Worm (Caenorhabditis elegans): ENCODE results near the gene unc-18.

unc-18 gene

ce11 chrX:7715463-7715862, 32.8 kb downstream of the unc-18 start:
- TF ChIP-seq flh-1 (GFP tag; optimal IDR thresholded peaks at IDR 0.05) = no peak
- no peak for TF ChIP-seq lin-32 (GFP tag; optimal IDR thresholded peaks at IDR 0.05)
- no peak for TF ChIP-seq ceh-39 (tag; optimal IDR thresholded peaks at IDR 0.05)
- peak; percentile 91 for TF ChIP-seq unc-62 (GFP tag; optimal IDR thresholded peaks at IDR 0.05)
- TF ChIP-seq lsy-2 (tag; optimal IDR thresholded peaks at IDR 0.05) = no peak
- no peak for TF ChIP-seq elt-3 (tag; optimal IDR thresholded peaks at IDR 0.05)
- TF ChIP-seq snpc-4 (tag; optimal IDR thresholded peaks at IDR 0.05) = no peak
- TF ChIP-seq elt-1 (tag; optimal IDR thresholded peaks at IDR 0.05; ENCODE audit: borderline replicate concordance, insufficient read depth) = no peak
- TF ChIP-seq lin-13 (tag; optimal IDR thresholded peaks at IDR 0.05) = no peak
- peak; percentile 22 for TF ChIP-seq mab-5 (tag; optimal IDR thresholded peaks at IDR 0.05)
- peak; percentile 69 for TF ChIP-seq unc-120 (tag; optimal IDR thresholded peaks at IDR 0.05; ENCODE audit: poor library complexity, severe bottlenecking)
- no peak for TF ChIP-seq mep-1 (tag; optimal IDR thresholded peaks at IDR 0.05)
- peak; percentile 82 for TF ChIP-seq hlh-1 (tag; optimal IDR thresholded peaks at IDR 0.05)
- TF ChIP-seq cnd-1 (tag; optimal IDR thresholded peaks at IDR 0.05) = no peak
- no peak for TF ChIP-seq bed-3 (GFP tag; optimal IDR thresholded peaks at IDR 0.05)

- no peak for TF ChIP-seq mab-5 (tag; optimal IDR thresholded peaks at IDR 0.05)
- TF ChIP-seq nhr-237 (tag; optimal IDR thresholded peaks at IDR 0.05) = no peak
- TF ChIP-seq hlh-1 (tag; optimal IDR thresholded peaks at IDR 0.05) = no peak
- no peak for TF ChIP-seq tbx-8 (GFP tag; optimal IDR thresholded peaks at IDR 0.05)
- TF ChIP-seq nhr-76 (tag; optimal IDR thresholded peaks at IDR 0.05) = no peak
- no peak for TF ChIP-seq lsy-2 (tag; optimal IDR thresholded peaks at IDR 0.05)
Measured at ce11 chrX:7718972-7719371, 36.3 kb downstream of the unc-18 start, which contains the start of gene K09F5.6. Gene K09F5.6, plus strand, starts transcription at chrX:7719272.

ce11 chrX:7720565-7720964, 37.9 kb downstream of the unc-18 start:
- TF ChIP-seq cnd-1 (tag; optimal IDR thresholded peaks at IDR 0.05) (no peak), hlh-1 (tag; optimal IDR thresholded peaks at IDR 0.05) (no peak), nhr-28 (tag; optimal IDR thresholded peaks at IDR 0.05) (no peak), ceh-39 (tag; optimal IDR thresholded peaks at IDR 0.05) (no peak), tbx-8 (GFP tag; optimal IDR thresholded peaks at IDR 0.05) (no peak), elt-3 (tag; optimal IDR thresholded peaks at IDR 0.05) (no peak), mep-1 (tag; optimal IDR thresholded peaks at IDR 0.05) (no peak), lsy-2 (tag; optimal IDR thresholded peaks at IDR 0.05) (no peak), mab-5 (tag; optimal IDR thresholded peaks at IDR 0.05) (no peak), bed-3 (GFP tag; optimal IDR thresholded peaks at IDR 0.05) (no peak)

ce11 chrX:7724099-7724498, 41.4 kb downstream of the unc-18 start:
- no peak for TF ChIP-seq nhr-2 (tag; optimal IDR thresholded peaks at IDR 0.05)
- TF ChIP-seq sem-2 (GFP tag; optimal IDR thresholded peaks at IDR 0.05) = no peak
- TF ChIP-seq tbx-8 (GFP tag; optimal IDR thresholded peaks at IDR 0.05) = no peak
- no peak for TF ChIP-seq ham-2 (GFP tag; optimal IDR thresholded peaks at IDR 0.05)
- TF ChIP-seq elt-1 (tag; optimal IDR thresholded peaks at IDR 0.05; ENCODE audit: borderline replicate concordance, insufficient read depth) = no peak
- TF ChIP-seq flh-1 (GFP tag; optimal IDR thresholded peaks at IDR 0.05) = no peak

- TF ChIP-seq ceh-43 (GFP tag; optimal IDR thresholded peaks at IDR 0.05) (no peak), drap-1 (GFP tag; optimal IDR thresholded peaks at IDR 0.05) (no peak), cnd-1 (tag; optimal IDR thresholded peaks at IDR 0.05) (no peak), zip-8 (tag; optimal IDR thresholded peaks at IDR 0.05) (no peak), ceh-39 (tag; optimal IDR thresholded peaks at IDR 0.05) (no peak), hlh-1 (tag; optimal IDR thresholded peaks at IDR 0.05) (no peak), nhr-12 (tag; optimal IDR thresholded peaks at IDR 0.05) (no peak), pha-4 (tag; optimal IDR thresholded peaks at IDR 0.05) (no peak), mep-1 (tag; optimal IDR thresholded peaks at IDR 0.05) (no peak), M03D4.4 (tag; optimal IDR thresholded peaks at IDR 0.05) (no peak), mab-5 (tag; optimal IDR thresholded peaks at IDR 0.05) (no peak), ztf-11 (tag; optimal IDR thresholded peaks at IDR 0.05) (no peak), nhr-76 (tag; optimal IDR thresholded peaks at IDR 0.05) (no peak), unc-62 (GFP tag; optimal IDR thresholded peaks at IDR 0.05) (no peak), nhr-28 (tag; optimal IDR thresholded peaks at IDR 0.05) (no peak), blmp-1 (tag; optimal IDR thresholded peaks at IDR 0.05) (no peak)
Measured at ce11 chrX:7725615-7726014, 42.9 kb downstream of the unc-18 start, which contains the start of gene spp-14. Gene spp-14, plus strand, starts transcription at chrX:7725979.

ce11 chrX:7726351-7726750, 43.7 kb downstream of the unc-18 start:
- TF ChIP-seq snpc-4 (tag; optimal IDR thresholded peaks at IDR 0.05) (no peak), M03D4.4 (tag; optimal IDR thresholded peaks at IDR 0.05) (no peak), unc-62 (GFP tag; optimal IDR thresholded peaks at IDR 0.05) (no peak), drap-1 (GFP tag; optimal IDR thresholded peaks at IDR 0.05) (no peak), elt-3 (tag; optimal IDR thresholded peaks at IDR 0.05) (no peak), mls-2 (tag; optimal IDR thresholded peaks at IDR 0.05) (no peak), lin-32 (GFP tag; optimal IDR thresholded peaks at IDR 0.05) (no peak), sptf-1 (tag; optimal IDR thresholded peaks at IDR 0.05) (no peak), flh-1 (GFP tag; optimal IDR thresholded peaks at IDR 0.05) (no peak), nhr-28 (tag; optimal IDR thresholded peaks at IDR 0.05) (no peak), unc-39 (tag; optimal IDR thresholded peaks at IDR 0.05) (no peak), lin-13 (tag; optimal IDR thresholded peaks at IDR 0.05) (no peak), tbx-8 (GFP tag; optimal IDR thresholded peaks at IDR 0.05) (no peak), ceh-83 (GFP tag; optimal IDR thresholded peaks at IDR 0.05) (no peak)

All from whole organism, mixed stage, embryonic.